Worm (Caenorhabditis elegans) whole organism, L3 larva: ENCODE data around the gene knl-1.

ENCODE experiments used
- nfya-1 ChIP-seq: sonication (generic microtip); optimal IDR thresholded peaks from 2 replicates; lab custom pipeline; 2017; ENCODE audit warnings: missing genetic modification characterization, mild to moderate bottlenecking, missing compliant biosample characterization, antibody characterized with exemption, moderate library complexity; ENCODE audit not compliant: insufficient read depth
- zag-1 ChIP-seq: fragments of 150-350 bp; optimal IDR thresholded peaks from 2 replicates; lab custom pipeline; 2014; ENCODE audit warnings: missing biosample characterization, missing genetic modification characterization

ce11 chrIII:8299734-8300133 is 49.3 kb downstream of the knl-1 start:
- TF ChIP-seq nfya-1 (no peak), zag-1 (tag; lab: Kevin White, UChicago) (no peak)
